Fruit fly (Drosophila melanogaster) S2 (cell line): Measurements from ENCODE around the gene Bem46.

Experiments
- CG8478 ChIP-seq: fragments of >200 bp; optimal IDR thresholded peaks from 2 replicates; lab custom pipeline; 2018
- CTCF ChIP-seq, 2 experiments: fragments of >200 bp; optimal IDR thresholded peaks; 2 replicates each; lab custom pipeline; 2018

DNA sequence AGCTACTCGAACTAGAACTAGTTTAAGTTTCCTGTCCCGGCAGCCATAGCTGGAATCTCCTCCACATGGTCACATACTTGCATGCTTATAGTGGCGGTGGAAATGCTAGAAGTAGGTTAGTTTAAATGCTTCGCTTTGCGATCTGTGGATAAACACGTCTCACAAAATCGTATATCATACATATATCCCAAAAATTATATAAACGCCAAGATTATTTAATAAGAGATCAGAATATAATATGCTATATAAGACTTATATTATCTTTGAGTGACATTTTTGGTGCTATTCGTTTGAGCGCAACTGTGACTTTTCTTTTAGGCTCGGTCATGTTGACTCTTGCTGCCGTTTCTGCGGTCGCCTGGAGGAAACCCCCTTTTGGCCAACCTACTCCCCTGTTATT lies 14.0 kb downstream of the Bem46 start:
- TF ChIP-seq CG8478 (lab: Kevin White, UChicago) (no peak), CTCF (optimal IDR thresholded peaks at IDR 0.05; lab: Kevin White, UChicago) (no peak)
